Fruit fly (Drosophila melanogaster): ENCODE results near the gene CG5897.
A peak's percentile ranks its signal among the peaks of the same experiment; 100 is the strongest.

The CG5897 gene

dm6 chr3L:11878815-11879214 lies 10.0 kb downstream of the CG5897 start, which contains the start of gene Sprn (continued):
- TF ChIP-seq row (GFP tag; IDR thresholded peaks at IDR 0.05) (no peak), MESR4 (GFP tag; optimal IDR thresholded peaks at IDR 0.05) (no peak), CG6272 (GFP tag; IDR thresholded peaks at IDR 0.05) (no peak), lola (GFP tag; optimal IDR thresholded peaks at IDR 0.05) (no peak), chinmo (GFP tag; IDR thresholded peaks at IDR 0.05; ENCODE audit: partially characterized antibody) (no peak)

dm6 chr3L:11876036-11876435 lies 12.8 kb downstream of the CG5897 start:
- TF ChIP-seq CG11695 (GFP tag; IDR thresholded peaks at IDR 0.05) (no peak), CG8089 (GFP tag; optimal IDR thresholded peaks at IDR 0.05) (no peak), CTCF (GFP tag; optimal IDR thresholded peaks at IDR 0.05) (peak; percentile 85), Hr39 (optimal IDR thresholded peaks at IDR 0.05) (no peak), p53 (GFP tag; optimal IDR thresholded peaks at IDR 0.05) (no peak), Ssrp (tag; optimal IDR thresholded peaks at IDR 0.05) (no peak), CG8388 (GFP tag; optimal IDR thresholded peaks at IDR 0.05) (peak; percentile 11), CG10366 (GFP tag; IDR thresholded peaks at IDR 0.05) (no peak), zfh1 (GFP tag; IDR thresholded peaks at IDR 0.05) (no peak), CG3838 (GFP tag; optimal IDR thresholded peaks at IDR 0.05) (no peak), CG6813 (GFP tag; optimal IDR thresholded peaks at IDR 0.05) (no peak), Scr (GFP tag; IDR thresholded peaks at IDR 0.05; ENCODE audit: partially characterized antibody) (no peak), CG18619 (GFP tag; optimal IDR thresholded peaks at IDR 0.05) (no peak), CG10462 (GFP tag; optimal IDR thresholded peaks at IDR 0.05) (no peak), CG2712 (tag; optimal IDR thresholded peaks at IDR 0.05) (no peak), pzg (GFP tag; optimal IDR thresholded peaks at IDR 0.05) (no peak), luna (GFP tag; optimal IDR thresholded peaks at IDR 0.05) (no peak), lola (GFP tag; optimal IDR thresholded peaks at IDR 0.05) (no peak), CG17568 (GFP tag; optimal IDR thresholded peaks at IDR 0.05) (no peak), phol (tag; optimal IDR thresholded peaks at IDR 0.05) (no peak), CG9797 (GFP tag; optimal IDR thresholded peaks at IDR 0.05) (no peak), kay (GFP tag; optimal IDR thresholded peaks at IDR 0.05) (no peak), CG11560 (tag; IDR thresholded peaks at IDR 0.05) (no peak), Drgx (GFP tag; IDR thresholded peaks at IDR 0.05) (no peak), lab (GFP tag; optimal IDR thresholded peaks at IDR 0.05) (no peak), CG8290 (GFP tag; optimal IDR thresholded peaks at IDR 0.05) (no peak), CG8290 (tag; optimal IDR thresholded peaks at IDR 0.05) (no peak), ato (GFP tag; IDR thresholded peaks at IDR 0.05; ENCODE audit: partially characterized antibody) (no peak), gsb (GFP tag; IDR thresholded peaks at IDR 0.05) (no peak), Hand (GFP tag; optimal IDR thresholded peaks at IDR 0.05) (no peak), Awh (GFP tag; IDR thresholded peaks at IDR 0.05) (no peak), Dek (tag; optimal IDR thresholded peaks at IDR 0.05) (no peak), CG13296 (GFP tag; optimal IDR thresholded peaks at IDR 0.05) (no peak), Bgb (GFP tag; IDR thresholded peaks at IDR 0.05; ENCODE audit: partially characterized antibody) (no peak), ind (GFP tag; optimal IDR thresholded peaks at IDR 0.05) (no peak), ham (GFP tag; IDR thresholded peaks at IDR 0.05) (no peak), insv (GFP tag; optimal IDR thresholded peaks at IDR 0.05) (peak in 1 of 2 experiments; percentile 80), CG11456 (GFP tag; IDR thresholded peaks at IDR 0.05) (0 out of 3 replicates have a peak, but pooled peaks have one; percentile 28), Ets65A (GFP tag) (peak; percentile 66), oc (tag; optimal IDR thresholded peaks at IDR 0.05) (no peak), mirr (GFP tag; optimal IDR thresholded peaks at IDR 0.05) (no peak), Blimp-1 (GFP tag; optimal IDR thresholded peaks at IDR 0.05) (no peak), lov (optimal IDR thresholded peaks at IDR 0.05) (no peak), lov (GFP tag; IDR thresholded peaks at IDR 0.05) (0 out of 3 replicates have a peak, but pooled peaks have one; percentile 32), Tbp (GFP tag; optimal IDR thresholded peaks at IDR 0.05) (no peak), emc (GFP tag; optimal IDR thresholded peaks at IDR 0.05) (no peak), grau (tag; optimal IDR thresholded peaks at IDR 0.05) (no peak)
